Worm (Caenorhabditis elegans) whole organism, L4 larva: ENCODE data around the gene C14B1.8.

Experiments used
- ZK546.5 ChIP-seq, 2 experiments: sonication (generic microtip); optimal IDR thresholded peaks; 2 replicates each; lab custom pipeline; 2017; ENCODE audit warnings: missing biosample characterization in 2 of 2, missing genetic modification characterization in 2 of 2
- arid-1 ChIP-seq: fragments of 200-800 bp; sonication (Bioruptor generic); conservative IDR thresholded peaks from 2 replicates; pipeline ENCODE4 v1.3.6; 2022; ENCODE audit warnings: missing genetic modification reagents, missing genetic modification characterization, missing compliant biosample characterization
- ceh-82 ChIP-seq: sonication (generic microtip); optimal IDR thresholded peaks from 2 replicates; lab custom pipeline; 2017; ENCODE audit warnings: missing biosample characterization, missing genetic modification characterization
- ctbp-1 ChIP-seq: fragments of 200-800 bp; sonication (Bioruptor generic); IDR thresholded peaks from 2 replicates; pipeline ENCODE4 v1.3.6; 2022; ENCODE audit warnings: missing genetic modification reagents, missing genetic modification characterization, missing compliant biosample characterization
- daf-12 ChIP-seq: fragments of 150-350 bp; optimal IDR thresholded peaks from 2 replicates; lab custom pipeline; 2014; ENCODE audit warnings: missing biosample characterization, missing genetic modification reagents, missing genetic modification characterization
- fos-1 ChIP-seq: fragments of 150-350 bp; optimal IDR thresholded peaks from 2 replicates; lab custom pipeline; 2014; ENCODE audit warnings: missing biosample characterization, missing genetic modification characterization
- hmg-1.1 ChIP-seq: fragments of 200-800 bp; sonication (Bioruptor generic); IDR thresholded peaks from 2 replicates; pipeline ENCODE4 v1.3.6; 2022; ENCODE audit warnings: missing genetic modification reagents, missing genetic modification characterization, missing compliant biosample characterization
- jun-1 ChIP-seq: fragments of 150-350 bp; optimal IDR thresholded peaks from 2 replicates; lab custom pipeline; 2014; ENCODE audit warnings: missing biosample characterization, missing genetic modification reagents, missing genetic modification characterization
- lin-38 ChIP-seq: fragments of 200-800 bp; sonication (Bioruptor generic); IDR thresholded peaks from 2 replicates; pipeline ENCODE4 v1.3.6; 2022; ENCODE audit warnings: missing genetic modification reagents, missing genetic modification characterization, missing compliant biosample characterization
- lsy-2 ChIP-seq, 2 experiments: fragments of 150-350 bp in 1 of 2; sonication (generic microtip) in 1 of 2; optimal IDR thresholded peaks; 2 replicates each; lab custom pipeline; 2014 to 2017; ENCODE audit warnings: missing biosample characterization in 2 of 2, missing genetic modification characterization in 2 of 2
- nhr-11 ChIP-seq: fragments of 150-350 bp; optimal IDR thresholded peaks from 2 replicates; lab custom pipeline; 2014; ENCODE audit warnings: missing biosample characterization, missing genetic modification characterization
- unc-39 ChIP-seq: sonication (generic microtip); optimal IDR thresholded peaks from 2 replicates; lab custom pipeline; 2017; ENCODE audit warnings: missing biosample characterization, missing genetic modification characterization
- unc-62 ChIP-seq, 3 experiments: fragments of 150-350 bp in 1 of 3; sonication (generic microtip); optimal IDR thresholded peaks in 2 of 3; peaks in 1 of 3; 1 replicate in 1 of 3; 2 replicates in 2 of 3; lab custom pipeline; 2014 to 2017; ENCODE audit warnings: missing biosample characterization in 3 of 3, missing genetic modification characterization in 3 of 3, missing genetic modification reagents in 3 of 3, missing genotype in 1 of 3

The C14B1.8 gene

DNA sequence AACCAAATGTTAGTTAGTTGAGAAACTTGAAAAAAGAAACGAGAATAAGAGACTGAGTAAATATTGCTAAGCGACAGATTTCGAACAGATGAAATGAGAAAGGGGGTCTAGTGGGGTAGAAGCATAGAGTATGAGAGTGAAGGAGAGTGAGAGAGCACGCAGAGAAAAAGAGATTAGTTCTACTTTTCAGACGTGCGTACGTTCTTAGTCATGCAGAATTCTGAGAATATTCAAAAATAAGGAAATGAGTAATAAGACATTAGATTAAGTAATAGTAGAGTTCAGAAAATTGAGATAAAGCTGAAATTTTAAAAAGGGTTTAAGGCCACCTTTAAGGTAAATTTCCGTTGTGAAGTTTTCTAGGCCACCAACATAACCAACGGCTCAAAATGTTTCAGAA lies 48.5 kb downstream of the C14B1.8 start:
- TF ChIP-seq lsy-2 (tag; optimal IDR thresholded peaks at IDR 0.05; lab: Kevin White, UChicago) (peak in 1 of 2 experiments; percentile 36), nhr-11 (tag; lab: Kevin White, UChicago) (peak; percentile 32), hmg-1.1 (0 out of 2 replicates have a peak, but pooled peaks have one; percentile 8), daf-12 (tag; lab: Kevin White, UChicago) (no peak)

DNA sequence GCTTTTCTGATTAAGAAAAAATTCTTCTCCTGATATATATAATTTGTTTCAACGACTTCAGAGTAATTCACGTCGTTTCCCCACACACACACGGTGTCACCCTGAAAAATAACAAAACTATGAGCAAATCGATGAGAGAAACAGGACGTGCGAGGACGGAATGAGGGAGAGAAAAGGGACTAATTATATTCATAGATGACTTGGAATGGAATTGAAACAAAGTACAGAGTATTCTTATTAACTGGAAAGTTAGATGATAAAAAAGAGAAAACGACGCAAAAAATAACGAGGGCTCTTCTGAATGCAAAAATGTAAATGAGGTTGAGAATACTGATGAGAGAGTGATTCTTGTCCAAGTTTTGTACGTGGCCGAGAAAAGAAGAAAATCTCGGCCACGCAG lies 49.1 kb downstream of the C14B1.8 start, which contains the start of gene C46F11.6:
C46F11.6 (minus strand) TSS at position 101 of the 400 bp plus-strand sequence.
- no peak for TF ChIP-seq jun-1 (tag; lab: Kevin White, UChicago)
- no peak for TF ChIP-seq fos-1 (tag; lab: Kevin White, UChicago)
- TF ChIP-seq ceh-82 = no peak
- no peak for TF ChIP-seq unc-39
- no peak for TF ChIP-seq ctbp-1
- TF ChIP-seq lin-38 (GFP tag; lab: Robert Waterston, UW) = no peak
- peak in 1 of 2 experiments; percentile 58 for TF ChIP-seq unc-62 (GFP tag; optimal IDR thresholded peaks at IDR 0.05 in 1 of 2; lab: Kevin White, UChicago)
- TF ChIP-seq unc-62 (tag; optimal IDR thresholded peaks at IDR 0.05; lab: Kevin White, UChicago) = no peak
- TF ChIP-seq ZK546.5 (tag; optimal IDR thresholded peaks at IDR 0.05; lab: Kevin White, UChicago) = no peak
- TF ChIP-seq arid-1 (GFP tag; lab: Robert Waterston, UW) = no peak
